Worm (Caenorhabditis elegans) whole organism, L4 larva: Measurements from ENCODE around the gene T19D12.10.

Source experiments
- nhr-237 ChIP-seq: sonication (generic microtip); optimal IDR thresholded peaks from 2 replicates; lab custom pipeline; 2017; ENCODE audit warnings: missing biosample characterization, missing genetic modification characterization
- pqm-1 ChIP-seq: sonication (generic microtip); optimal IDR thresholded peaks from 2 replicates; lab custom pipeline; 2017; ENCODE audit warnings: missing biosample characterization, missing genetic modification characterization
- unc-62 ChIP-seq, 3 experiments: fragments of 150-350 bp in 1 of 3; sonication (generic microtip); optimal IDR thresholded peaks in 2 of 3; peaks in 1 of 3; 1 replicate in 1 of 3; 2 replicates in 2 of 3; lab custom pipeline; 2014 to 2017; ENCODE audit warnings: missing biosample characterization in 3 of 3, missing genetic modification characterization in 3 of 3, missing genetic modification reagents in 3 of 3, missing genotype in 1 of 3
- zag-1 ChIP-seq: fragments of 150-350 bp; optimal IDR thresholded peaks from 2 replicates; lab custom pipeline; 2014; ENCODE audit warnings: missing biosample characterization, missing genetic modification characterization

- peak in 1 of 2 experiments; percentile 95 for TF ChIP-seq unc-62 (GFP tag; optimal IDR thresholded peaks at IDR 0.05 in 1 of 2; lab: Kevin White, UChicago)
- TF ChIP-seq unc-62 (tag; optimal IDR thresholded peaks at IDR 0.05; lab: Kevin White, UChicago): no peak
- no peak for TF ChIP-seq zag-1
- no peak for TF ChIP-seq pqm-1 (tag; lab: Kevin White, UChicago)
- no peak for TF ChIP-seq nhr-237 (tag; lab: Kevin White, UChicago)
Observed at ce11 chrII:6637854-6638253, 20.8 kb downstream of the T19D12.10 start.
